Fruit fly (Drosophila melanogaster): ENCODE results near the gene CG14086.

DNA sequence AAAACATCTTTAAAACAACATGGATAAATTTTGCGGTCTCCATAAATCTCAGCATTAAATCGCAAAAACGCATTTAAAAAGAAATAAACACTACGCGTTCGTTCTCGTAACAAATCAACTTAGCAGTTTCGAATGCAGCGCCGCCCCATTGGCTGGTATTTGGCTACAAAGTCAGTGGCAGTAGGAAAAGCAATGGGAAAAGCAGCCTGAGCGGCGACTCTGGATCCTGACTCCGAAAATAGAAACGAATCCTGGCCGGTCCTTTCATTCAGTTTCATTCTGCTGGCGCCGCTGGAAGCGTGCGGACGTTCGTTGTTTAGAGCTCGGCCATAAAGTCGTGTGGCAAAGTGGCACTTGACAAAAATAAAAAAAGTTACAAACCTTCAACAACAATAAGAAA is at the start of gene CG14086:
- TF ChIP-seq CG7101 (tag; optimal IDR thresholded peaks at IDR 0.05) (no peak), kay (GFP tag; ENCODE audit: borderline replicate concordance) (no peak), CG7045 (GFP tag; optimal IDR thresholded peaks at IDR 0.05) (no peak), CG14711 (tag; optimal IDR thresholded peaks at IDR 0.05) (no peak), pad (GFP tag; optimal IDR thresholded peaks at IDR 0.05) (no peak), tj (GFP tag; optimal IDR thresholded peaks at IDR 0.05) (no peak), CG12768 (GFP tag; optimal IDR thresholded peaks at IDR 0.05) (no peak), Mnt (GFP tag; optimal IDR thresholded peaks at IDR 0.05) (no peak), CG1620 (GFP tag; optimal IDR thresholded peaks at IDR 0.05) (no peak), cnc (optimal IDR thresholded peaks at IDR 0.05) (no peak)

Measured in whole organism, adult.